Worm (Caenorhabditis elegans) whole organism, young adult: ENCODE data around the gene nsy-1.

Experiments
- F57C9.4 ChIP-seq: sonication (generic microtip); optimal IDR thresholded peaks from 2 replicates; lab custom pipeline; 2017; ENCODE audit warnings: mild to moderate bottlenecking, missing genetic modification characterization, missing compliant biosample characterization
- Y67H2A.10 ChIP-seq: fragments of 200-800 bp; sonication (Bioruptor generic); conservative IDR thresholded peaks from 2 replicates; pipeline ENCODE4 v1.3.6; 2022; ENCODE audit warnings: missing genetic modification reagents, missing genetic modification characterization, missing compliant biosample characterization
- akir-1 ChIP-seq: fragments of 200-800 bp; sonication (Bioruptor generic); optimal IDR thresholded peaks from 2 replicates; lab custom pipeline; 2018; ENCODE audit warnings: mild to moderate bottlenecking, missing genetic modification characterization, moderate library complexity, missing compliant biosample characterization
- efl-1 ChIP-seq: fragments of 150-350 bp; optimal IDR thresholded peaks from 2 replicates; lab custom pipeline; 2014; ENCODE audit warnings: missing biosample characterization, missing genetic modification reagents, missing genetic modification characterization
- ekl-4 ChIP-seq: fragments of 200-800 bp; sonication (Bioruptor generic); IDR thresholded peaks from 2 replicates; pipeline ENCODE4 v1.3.6; 2022; ENCODE audit warnings: missing genetic modification reagents, missing genetic modification characterization, missing compliant biosample characterization
- him-1 ChIP-seq: sonication (generic microtip); optimal IDR thresholded peaks from 2 replicates; lab custom pipeline; 2016; ENCODE audit warnings: missing genotype, missing genetic modification reagents, missing genetic modification characterization, missing compliant biosample characterization
- lin-35 ChIP-seq, 3 experiments: fragments of 150-350 bp in 2 of 3; sonication (generic microtip) in 1 of 3; optimal IDR thresholded peaks; 2 replicates each; lab custom pipeline; 2014 to 2018; ENCODE audit warnings: missing biosample characterization in 3 of 3, missing genetic modification characterization in 3 of 3, missing genetic modification reagents in 3 of 3
- nfyb-1 ChIP-seq: fragments of 200-800 bp; sonication (Bioruptor generic); IDR thresholded peaks from 2 replicates; pipeline ENCODE4 v1.3.6; 2022; ENCODE audit warnings: missing genetic modification reagents, missing genetic modification characterization, missing compliant biosample characterization
- pha-4 ChIP-seq: fragments of 150-350 bp; sonication (generic microtip); optimal IDR thresholded peaks from 2 replicates; lab custom pipeline; 2014; ENCODE audit warnings: missing biosample characterization, missing genetic modification reagents, missing genetic modification characterization
- repo-1 ChIP-seq: sonication (generic microtip); optimal IDR thresholded peaks from 2 replicates; lab custom pipeline; 2017; ENCODE audit warnings: mild to moderate bottlenecking, missing genetic modification characterization, missing compliant biosample characterization
- somi-1 ChIP-seq: fragments of 200-800 bp; sonication (Bioruptor generic); optimal IDR thresholded peaks from 2 replicates; lab custom pipeline; 2018; ENCODE audit warnings: mild to moderate bottlenecking, missing genetic modification characterization, missing compliant biosample characterization
- sptf-2 ChIP-seq: fragments of 200-800 bp; sonication (Bioruptor generic); optimal IDR thresholded peaks from 2 replicates; lab custom pipeline; 2018; ENCODE audit warnings: mild to moderate bottlenecking, missing genetic modification characterization, missing compliant biosample characterization
- ztf-25 ChIP-seq: fragments of 200-800 bp; sonication (Bioruptor generic); IDR thresholded peaks from 2 replicates; pipeline ENCODE4 v1.3.6; 2022; ENCODE audit warnings: missing genetic modification reagents, missing genetic modification characterization, missing compliant biosample characterization

- TF ChIP-seq Y67H2A.10 (GFP tag; lab: Robert Waterston, UW) (no peak), repo-1 (no peak), efl-1 (GFP tag; lab: Kevin White, UChicago) (no peak), ekl-4 (GFP tag; lab: Robert Waterston, UW) (no peak), lin-35 (GFP tag; optimal IDR thresholded peaks at IDR 0.05; lab: Kevin White, UChicago) (no peak), akir-1 (GFP tag; lab: Kevin White, UChicago) (no peak), sptf-2 (GFP tag; lab: Kevin White, UChicago) (no peak), F57C9.4 (tag; lab: Kevin White, UChicago) (no peak), him-1 (tag; lab: Kevin White, UChicago) (no peak), pha-4 (tag; lab: Kevin White, UChicago) (no peak), ztf-25 (no peak), somi-1 (GFP tag; lab: Kevin White, UChicago) (no peak), nfyb-1 (no peak)
Measured at ce11 chrII:4998657-4999056, 23.9 kb upstream of the nsy-1 start, which contains the start of gene F59A6.11.
